Worm (Caenorhabditis elegans): ENCODE measurements around the gene T04F8.7.
A peak's percentile ranks its signal among the peaks of the same experiment; 100 is the strongest.

T04F8.7 gene

ce11 chrX:11656519-11657006 lies 24.2 kb downstream of the T04F8.7 start, which contains the start of gene T04F8.2:
Gene T04F8.2 (minus strand): TSS chrX:11656569.
- no peak for TF ChIP-seq attf-4 (tag; optimal IDR thresholded peaks at IDR 0.05)
- no peak for TF ChIP-seq snpc-4 (tag; optimal IDR thresholded peaks at IDR 0.05)
- peak; percentile 98 for TF ChIP-seq nhr-28 (tag; optimal IDR thresholded peaks at IDR 0.05)
- no peak for TF ChIP-seq daf-8 (GFP tag; IDR thresholded peaks at IDR 0.05)
- peak; percentile 84 for TF ChIP-seq mes-2 (tag; optimal IDR thresholded peaks at IDR 0.05; ENCODE audit: poor library complexity, severe bottlenecking)
- no peak for TF ChIP-seq skn-1 (tag; optimal IDR thresholded peaks at IDR 0.05)
- no peak for TF ChIP-seq ZK546.5 (tag; optimal IDR thresholded peaks at IDR 0.05)
- TF ChIP-seq dmd-6 (GFP tag; IDR thresholded peaks at IDR 0.05), result peak; percentile 65
- peak in 1 of 2 experiments; percentile 77 for TF ChIP-seq lsy-2 (tag; optimal IDR thresholded peaks at IDR 0.05)
- TF ChIP-seq F44E2.7 (GFP tag; IDR thresholded peaks at IDR 0.05), result no peak
- TF ChIP-seq tra-1 (GFP tag; IDR thresholded peaks at IDR 0.05), result 0 out of 2 replicates have a peak, but pooled peaks have one; percentile 21
- peak; percentile 16 for TF ChIP-seq nhr-48 (tag; optimal IDR thresholded peaks at IDR 0.05)
- TF ChIP-seq ztf-7 (tag; optimal IDR thresholded peaks at IDR 0.05), result peak; percentile 55
- TF ChIP-seq ceh-20 (GFP tag; IDR thresholded peaks at IDR 0.05), result peak; percentile 49; the same call in 1 of the 2 replicates
- TF ChIP-seq dve-1 (tag; optimal IDR thresholded peaks at IDR 0.05; ENCODE audit: insufficient read depth), result peak; percentile 90
- TF ChIP-seq lin-13 (GFP tag; optimal IDR thresholded peaks at IDR 0.05), result peak; percentile 25
- no peak for TF ChIP-seq nhr-10 (tag; optimal IDR thresholded peaks at IDR 0.05)
- peak; percentile 48 for TF ChIP-seq rbr-2 (tag; optimal IDR thresholded peaks at IDR 0.05)
- peak; percentile 56 for TF ChIP-seq nhr-6 (tag; optimal IDR thresholded peaks at IDR 0.05)
- no peak for TF ChIP-seq daf-19 (GFP tag; conservative IDR thresholded peaks at IDR 0.05)
- TF ChIP-seq ceh-32 (tag; optimal IDR thresholded peaks at IDR 0.05; ENCODE audit: poor library complexity), result no peak
- peak; percentile 3 for TF ChIP-seq mxl-3 (GFP tag; optimal IDR thresholded peaks at IDR 0.05)
- TF ChIP-seq mep-1 (tag; optimal IDR thresholded peaks at IDR 0.05), result peak; percentile 82
- peak; percentile 74 for TF ChIP-seq nhr-77 (tag; optimal IDR thresholded peaks at IDR 0.05)
- peak; percentile 65 for TF ChIP-seq hlh-11 (tag; optimal IDR thresholded peaks at IDR 0.05)
- TF ChIP-seq pqm-1 (tag; optimal IDR thresholded peaks at IDR 0.05), result peak; percentile 27
- TF ChIP-seq nhr-11 (tag; optimal IDR thresholded peaks at IDR 0.05), result peak; percentile 60
- TF ChIP-seq php-3 (GFP tag; IDR thresholded peaks at IDR 0.05), result no peak
- TF ChIP-seq lin-38 (GFP tag; IDR thresholded peaks at IDR 0.05), result peak; percentile 95
- TF ChIP-seq nhr-237 (tag; optimal IDR thresholded peaks at IDR 0.05), result no peak
- TF ChIP-seq hif-1 (tag; optimal IDR thresholded peaks at IDR 0.05), result peak in 1 of 2 experiments; percentile 43
- no peak for TF ChIP-seq madf-5 (GFP tag; IDR thresholded peaks at IDR 0.05)
- TF ChIP-seq aha-1 (tag), result no peak
- peak; percentile 48 for TF ChIP-seq T20F7.1 (GFP tag; optimal IDR thresholded peaks at IDR 0.05)
- no peak for TF ChIP-seq tag-97 (GFP tag; IDR thresholded peaks at IDR 0.05)
- TF ChIP-seq unc-62 (GFP tag; optimal IDR thresholded peaks at IDR 0.05 in 1 of 2), result peak in 1 of 2 experiments; percentile 98
- no peak for TF ChIP-seq unc-62 (tag; optimal IDR thresholded peaks at IDR 0.05)
- TF ChIP-seq dpl-1 (GFP tag; optimal IDR thresholded peaks at IDR 0.05), result peak; percentile 42
- TF ChIP-seq pha-4 (GFP tag; IDR thresholded peaks at IDR 0.05), result no peak
- peak; percentile 78 for TF ChIP-seq pha-4 (tag; optimal IDR thresholded peaks at IDR 0.05)
- TF ChIP-seq Y105C5A.15 (GFP tag; IDR thresholded peaks at IDR 0.05), result no peak
- no peak for TF ChIP-seq ceh-44 (GFP tag; IDR thresholded peaks at IDR 0.05)
- peak; percentile 79 for TF ChIP-seq hlh-30 (tag; optimal IDR thresholded peaks at IDR 0.05; ENCODE audit: insufficient read depth)
- no peak for TF ChIP-seq fkh-10 (GFP tag; optimal IDR thresholded peaks at IDR 0.05)
- no peak for TF ChIP-seq ceh-62 (tag; optimal IDR thresholded peaks at IDR 0.05)
- TF ChIP-seq hmg-1.1 (GFP tag; IDR thresholded peaks at IDR 0.05), result peak; percentile 60
- peak; percentile 22 to 34 for TF ChIP-seq mdl-1 (tag; optimal IDR thresholded peaks at IDR 0.05)
- TF ChIP-seq zip-2 (tag; optimal IDR thresholded peaks at IDR 0.05), result no peak
- no peak for TF ChIP-seq Y48G9A.11 (GFP tag; IDR thresholded peaks at IDR 0.05)
- peak; percentile 57 for TF ChIP-seq nhr-25 (tag; optimal IDR thresholded peaks at IDR 0.05; ENCODE audit: borderline replicate concordance, insufficient read depth)
